Worm (Caenorhabditis elegans): Measurements from ENCODE around the gene Y43F8C.13.

DNA sequence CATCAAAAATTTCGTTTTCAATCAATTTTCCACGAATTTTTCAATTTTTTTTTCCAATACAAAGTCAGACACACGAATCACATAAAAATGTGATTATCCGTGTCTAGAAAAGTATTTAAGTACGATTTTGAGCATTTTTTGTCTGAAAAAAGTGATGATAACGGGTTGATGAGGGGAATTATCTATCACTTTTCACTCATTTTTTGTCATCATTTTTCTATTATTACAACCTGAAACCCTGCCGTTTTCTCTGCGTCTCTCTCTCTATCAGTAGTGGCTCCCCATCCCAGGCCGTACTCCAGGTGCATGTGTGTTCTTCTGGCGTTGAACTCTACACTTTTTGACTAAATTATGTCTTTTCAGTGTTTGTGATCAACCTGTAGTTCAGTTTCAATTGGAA lies 24.8 kb downstream of the Y43F8C.13 start:
- TF ChIP-seq flt-1 (GFP tag; IDR thresholded peaks at IDR 0.05) (no peak), ztf-23 (GFP tag; IDR thresholded peaks at IDR 0.05) (no peak), ref-1 (GFP tag; conservative IDR thresholded peaks at IDR 0.05) (no peak), med-1 (GFP tag; optimal IDR thresholded peaks at IDR 0.05; ENCODE audit: insufficient read depth) (no peak), T22C8.4 (GFP tag; IDR thresholded peaks at IDR 0.05) (no peak), ztf-29 (GFP tag; IDR thresholded peaks at IDR 0.05) (no peak), klf-2 (GFP tag; conservative IDR thresholded peaks at IDR 0.05) (no peak)
